Fruit fly (Drosophila melanogaster) whole organism, embryonic: ENCODE measurements around the gene CG12814.

Experiments
- B-H1 ChIP-seq: fragments of 200-800 bp; sonication (Bioruptor generic); IDR thresholded peaks from 3 replicates; pipeline ENCODE4 v1.3.6; 2022; ENCODE audit warnings: missing biosample characterization, missing genetic modification characterization
- B-H2 ChIP-seq: fragments of 200-800 bp; sonication (Bioruptor generic); optimal IDR thresholded peaks from 2 replicates; lab custom pipeline; 2018; ENCODE audit warnings: missing biosample characterization, mild to moderate bottlenecking, missing genetic modification characterization
- BtbVII ChIP-seq: fragments of 200-800 bp; sonication (Bioruptor generic); optimal IDR thresholded peaks from 3 replicates; lab custom pipeline; 2017; ENCODE audit warnings: missing biosample characterization, mild to moderate bottlenecking, missing genetic modification characterization
- CG10543 ChIP-seq: fragments of 200-800 bp; sonication (Bioruptor generic); optimal IDR thresholded peaks from 3 replicates; lab custom pipeline; 2017; ENCODE audit warnings: missing biosample characterization, mild to moderate bottlenecking, missing genetic modification characterization, moderate library complexity
- CG12071 ChIP-seq: fragments of 200-800 bp; sonication (Bioruptor generic); optimal IDR thresholded peaks from 3 replicates; lab custom pipeline; 2018; ENCODE audit warnings: missing biosample characterization, mild to moderate bottlenecking, missing genetic modification characterization
- CG12236 ChIP-seq: fragments of 200-800 bp; sonication (Bioruptor generic); optimal IDR thresholded peaks from 2 replicates; lab custom pipeline; 2016; ENCODE audit warnings: missing biosample characterization, missing genetic modification characterization
- CG12299 ChIP-seq: fragments of 200-800 bp; sonication (Bioruptor generic); optimal IDR thresholded peaks from 2 replicates; lab custom pipeline; 2018; ENCODE audit warnings: missing biosample characterization, mild to moderate bottlenecking, missing genetic modification characterization
- CG13123 ChIP-seq: fragments of 200-800 bp; sonication (Bioruptor generic); optimal IDR thresholded peaks from 2 replicates; lab custom pipeline; 2016; ENCODE audit warnings: missing biosample characterization, missing genetic modification characterization
- CG13775 ChIP-seq: fragments of 200-800 bp; sonication (Bioruptor generic); optimal IDR thresholded peaks from 3 replicates; lab custom pipeline; 2017; ENCODE audit warnings: missing biosample characterization, mild to moderate bottlenecking, missing genetic modification characterization
- CG13894 ChIP-seq: fragments of 200-800 bp; sonication (Bioruptor generic); optimal IDR thresholded peaks from 3 replicates; lab custom pipeline; 2018; ENCODE audit warnings: missing biosample characterization, mild to moderate bottlenecking, missing genetic modification characterization, moderate library complexity
- CG14050 ChIP-seq: fragments of 200-800 bp; sonication (Bioruptor generic); IDR thresholded peaks from 3 replicates; pipeline ENCODE4 v1.3.6; 2022; ENCODE audit warnings: missing biosample characterization, missing genetic modification characterization
- CG1529 ChIP-seq: fragments of 200-800 bp; sonication (Bioruptor generic); optimal IDR thresholded peaks from 3 replicates; lab custom pipeline; 2018; ENCODE audit warnings: missing biosample characterization, missing genetic modification characterization
- CG1603 ChIP-seq: fragments of 200-800 bp; sonication (Bioruptor generic); optimal IDR thresholded peaks from 2 replicates; lab custom pipeline; 2019; ENCODE audit warnings: missing biosample characterization, mild to moderate bottlenecking, missing genetic modification characterization, moderate library complexity
- CG18599 ChIP-seq: fragments of 200-800 bp; sonication (Bioruptor generic); optimal IDR thresholded peaks from 3 replicates; lab custom pipeline; 2017; ENCODE audit warnings: missing biosample characterization, missing genetic modification characterization, mild to moderate bottlenecking, moderate library complexity, missing genetic modification reagents
- CG30431 ChIP-seq: fragments of 200-800 bp; sonication (Bioruptor generic); optimal IDR thresholded peaks from 2 replicates; lab custom pipeline; 2017; ENCODE audit warnings: missing biosample characterization, missing genetic modification characterization
- CG3065 ChIP-seq: fragments of 200-800 bp; sonication (Bioruptor generic); optimal IDR thresholded peaks from 2 replicates; lab custom pipeline; 2016; ENCODE audit warnings: missing biosample characterization, missing genetic modification characterization
- CG31365 ChIP-seq: fragments of 200-800 bp; sonication (Bioruptor generic); optimal IDR thresholded peaks from 2 replicates; lab custom pipeline; 2018; ENCODE audit warnings: missing biosample characterization, mild to moderate bottlenecking, missing genetic modification characterization
- CG3726 ChIP-seq: fragments of 200-800 bp; sonication (Bioruptor generic); IDR thresholded peaks from 3 replicates; pipeline ENCODE4, ENCODE4 v1.3.6; 2022; ENCODE audit warnings: missing biosample characterization, missing genetic modification characterization
- CG4854 ChIP-seq: fragments of 200-800 bp; sonication (Bioruptor generic); optimal IDR thresholded peaks from 2 replicates; lab custom pipeline; 2016; ENCODE audit warnings: missing biosample characterization, missing genetic modification characterization, inconsistent platforms
- CG5180 ChIP-seq: fragments of 200-800 bp; sonication (Bioruptor generic); optimal IDR thresholded peaks from 3 replicates; lab custom pipeline; 2017; ENCODE audit warnings: missing biosample characterization, missing genetic modification characterization, mild to moderate bottlenecking, moderate library complexity, missing genetic modification reagents
- CG6689 ChIP-seq: fragments of 200-800 bp; sonication (Bioruptor generic); IDR thresholded peaks from 2 replicates; pipeline ENCODE4 v1.3.6; 2022; ENCODE audit warnings: missing biosample characterization, missing genetic modification characterization
- CG7745 ChIP-seq: fragments of 200-800 bp; sonication (Bioruptor generic); optimal IDR thresholded peaks from 2 replicates; lab custom pipeline; 2018; ENCODE audit warnings: missing biosample characterization, mild to moderate bottlenecking, missing genetic modification characterization, moderate library complexity
- D ChIP-seq, 2 experiments: fragments of 200-800 bp in 1 of 2; fragments of >200 bp in 1 of 2; sonication (Bioruptor generic) in 1 of 2; optimal IDR thresholded peaks; 2 replicates in 1 of 2; 3 replicates in 1 of 2; lab custom pipeline; 2017; ENCODE audit warnings: mild to moderate bottlenecking in 1 of 2, missing biosample characterization in 1 of 2, missing genetic modification characterization in 1 of 2, missing genetic modification reagents in 1 of 2
- Deaf1 ChIP-seq: fragments of 200-800 bp; optimal IDR thresholded peaks from 3 replicates; lab custom pipeline; 2019; ENCODE audit warnings: missing biosample characterization, mild to moderate bottlenecking, missing genetic modification characterization, moderate library complexity
- Dek ChIP-seq: fragments of 200-800 bp; sonication (Bioruptor generic); optimal IDR thresholded peaks from 3 replicates; lab custom pipeline; 2019; ENCODE audit warnings: missing biosample characterization, mild to moderate bottlenecking, missing genetic modification characterization, moderate library complexity
- Doc2 ChIP-seq: fragments of 200-800 bp; sonication (Bioruptor generic); IDR thresholded peaks from 2 replicates; pipeline ENCODE4 v1.3.6; 2022; ENCODE audit warnings: missing biosample characterization, missing genetic modification characterization
- Dref ChIP-seq: fragments of 200-800 bp; sonication (Bioruptor generic); IDR thresholded peaks from 2 replicates; pipeline ENCODE4 v1.3.6; 2022; ENCODE audit warnings: missing biosample characterization, missing genetic modification characterization
- Gsc ChIP-seq: fragments of 200-800 bp; sonication (Bioruptor generic); IDR thresholded peaks from 2 replicates; pipeline ENCODE4 v1.3.6; 2022; ENCODE audit warnings: missing biosample characterization, missing genetic modification characterization
- HLHmδ ChIP-seq: fragments of 200-800 bp; sonication (Bioruptor generic); optimal IDR thresholded peaks from 2 replicates; lab custom pipeline; 2018; ENCODE audit warnings: missing biosample characterization, mild to moderate bottlenecking, missing genetic modification characterization, moderate library complexity
- Hr39 ChIP-seq: fragments of >200 bp; optimal IDR thresholded peaks from 2 replicates; lab custom pipeline; 2017
- Hsf ChIP-seq: fragments of 200-800 bp; sonication (Bioruptor generic); optimal IDR thresholded peaks from 3 replicates; lab custom pipeline; 2016; ENCODE audit warnings: missing biosample characterization, missing genetic modification characterization
- Lim3 ChIP-seq: fragments of 200-800 bp; sonication (Bioruptor generic); IDR thresholded peaks from 2 replicates; pipeline ENCODE4 v1.3.6; 2022; ENCODE audit warnings: missing biosample characterization, missing genetic modification characterization
- Lpt ChIP-seq: fragments of >200 bp; optimal IDR thresholded peaks from 2 replicates; lab custom pipeline; 2018; ENCODE audit warnings: missing biosample characterization, missing genetic modification characterization
- NC2β ChIP-seq: fragments of 200-800 bp; sonication (Bioruptor generic); optimal IDR thresholded peaks from 2 replicates; lab custom pipeline; 2016; ENCODE audit warnings: missing biosample characterization, missing genetic modification characterization
- Oaz ChIP-seq: fragments of 200-800 bp; sonication (Bioruptor generic); IDR thresholded peaks from 2 replicates; pipeline ENCODE4 v1.3.6; 2022; ENCODE audit warnings: missing biosample characterization, missing genetic modification characterization
- Six4 ChIP-seq: fragments of 200-800 bp; sonication (Bioruptor generic); optimal IDR thresholded peaks from 2 replicates; lab custom pipeline; 2016; ENCODE audit warnings: missing biosample characterization, missing genetic modification characterization
- Taf1 ChIP-seq: fragments of 200-800 bp; sonication (Bioruptor generic); IDR thresholded peaks from 2 replicates; pipeline ENCODE4 v1.3.6; 2022; ENCODE audit warnings: missing biosample characterization, missing genetic modification characterization
- bab2 ChIP-seq: fragments of 200-800 bp; sonication (Bioruptor generic); optimal IDR thresholded peaks from 2 replicates; lab custom pipeline; 2016; ENCODE audit warnings: missing biosample characterization, missing genetic modification characterization
- caup ChIP-seq: fragments of 200-800 bp; sonication (Bioruptor generic); optimal IDR thresholded peaks from 3 replicates; lab custom pipeline; 2017; ENCODE audit warnings: missing biosample characterization, mild to moderate bottlenecking, missing genetic modification characterization, moderate library complexity; ENCODE audit not compliant: severe bottlenecking
- chif ChIP-seq, 2 experiments: fragments of 200-800 bp; sonication (Bioruptor generic); optimal IDR thresholded peaks; 3 replicates each; lab custom pipeline; 2016; ENCODE audit warnings: missing biosample characterization in 2 of 2, missing genetic modification characterization in 2 of 2
- esg ChIP-seq: fragments of 200-800 bp; sonication (Bioruptor generic); conservative IDR thresholded peaks from 2 replicates; pipeline ENCODE4 v1.3.6; 2022; ENCODE audit warnings: missing biosample characterization, missing genetic modification characterization
- ewg ChIP-seq: fragments of 200-800 bp; sonication (Bioruptor generic); optimal IDR thresholded peaks from 3 replicates; lab custom pipeline; 2017; ENCODE audit warnings: mild to moderate bottlenecking, missing biosample characterization, missing genetic modification reagents, missing genetic modification characterization
- fd64A ChIP-seq: fragments of 200-800 bp; sonication (Bioruptor generic); optimal IDR thresholded peaks from 3 replicates; lab custom pipeline; 2018; ENCODE audit warnings: missing biosample characterization, mild to moderate bottlenecking, missing genetic modification characterization
- her ChIP-seq: fragments of 200-800 bp; sonication (Bioruptor generic); optimal IDR thresholded peaks from 2 replicates; lab custom pipeline; 2016; ENCODE audit warnings: missing biosample characterization, missing genetic modification characterization
- kni ChIP-seq: fragments of 200-800 bp; sonication (Bioruptor generic); optimal IDR thresholded peaks from 3 replicates; lab custom pipeline; 2017; ENCODE audit warnings: mild to moderate bottlenecking, missing biosample characterization, missing genetic modification reagents, missing genetic modification characterization
- pan ChIP-seq, 4 experiments: fragments of >200 bp in 3 of 4; fragments of 200-800 bp in 1 of 4; sonication (Bioruptor generic) in 1 of 4; optimal IDR thresholded peaks in 3 of 4; IDR thresholded peaks in 1 of 4; 2 replicates each; pipeline versions ENCODE4 v1.3.6 to Lab custom; 2017 to 2022; ENCODE audit warnings: missing biosample characterization in 2 of 4, missing genetic modification characterization in 2 of 4, mixed read lengths in 1 of 4
- pnt ChIP-seq: fragments of 200-800 bp; sonication (Bioruptor generic); optimal IDR thresholded peaks from 3 replicates; lab custom pipeline; 2016; ENCODE audit warnings: missing biosample characterization, missing genetic modification characterization
- pzg ChIP-seq: fragments of 200-800 bp; sonication (Bioruptor generic); optimal IDR thresholded peaks from 3 replicates; lab custom pipeline; 2018; ENCODE audit warnings: missing biosample characterization, mild to moderate bottlenecking, missing genetic modification characterization, moderate library complexity
- sisA ChIP-seq: fragments of 200-800 bp; sonication (Bioruptor generic); IDR thresholded peaks from 2 replicates; pipeline ENCODE4 v1.3.6; 2022; ENCODE audit warnings: missing biosample characterization, missing genetic modification characterization
- unpg ChIP-seq: fragments of 200-800 bp; sonication (Bioruptor generic); optimal IDR thresholded peaks from 3 replicates; lab custom pipeline; 2018; ENCODE audit warnings: missing biosample characterization, mild to moderate bottlenecking, missing genetic modification characterization, moderate library complexity

CG12814 gene

DNA sequence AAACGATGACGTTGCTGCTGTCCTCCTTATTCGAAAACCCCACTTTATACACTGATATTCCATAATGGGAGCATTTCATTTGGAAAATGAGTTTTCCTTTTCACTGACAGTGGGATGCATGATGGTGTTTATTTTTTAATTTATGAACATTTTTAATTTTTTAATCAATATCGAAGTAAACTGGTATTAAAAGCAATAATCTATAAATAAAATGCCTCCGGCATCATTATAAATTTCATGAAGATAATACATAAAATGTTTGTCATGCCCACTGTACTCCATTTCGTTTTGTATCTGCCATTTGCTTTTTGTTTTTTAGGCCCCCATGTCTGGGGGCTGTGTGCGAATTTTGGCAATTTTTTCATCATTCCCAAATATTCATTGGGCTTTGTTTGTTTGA is 59.3 kb downstream of the CG12814 start (continued):
- no peak for TF ChIP-seq CG30431
- TF ChIP-seq pan (optimal IDR thresholded peaks at IDR 0.05; lab: Kevin White, UChicago), result no peak
- peak in 1 of 2 experiments; percentile 72 for TF ChIP-seq pan (GFP tag; optimal IDR thresholded peaks at IDR 0.05 in 1 of 2, IDR thresholded peaks at IDR 0.05 in 1 of 2)
- TF ChIP-seq CG1529, result no peak
- peak; percentile 11 for TF ChIP-seq CG5180 (GFP tag; lab: Kevin White, UChicago)
- TF ChIP-seq pnt, result peak; percentile 20
- TF ChIP-seq CG4854, result no peak
- TF ChIP-seq caup (GFP tag; lab: Kevin White, UChicago), result peak; percentile 56
- TF ChIP-seq Hr39 (lab: Kevin White, UChicago), result no peak
- TF ChIP-seq CG13775 (GFP tag; lab: Kevin White, UChicago), result peak; percentile 43
- peak; percentile 40 for TF ChIP-seq Hsf (GFP tag; lab: Kevin White, UChicago)
- no peak for TF ChIP-seq CG10543 (GFP tag; lab: Kevin White, UChicago)
- no peak for TF ChIP-seq Dref
- TF ChIP-seq Lpt (GFP tag; lab: Kevin White, UChicago), result no peak
- TF ChIP-seq unpg (GFP tag; lab: Kevin White, UChicago), result peak; percentile 76
- no peak for TF ChIP-seq Doc2
- peak; percentile 59 for TF ChIP-seq BtbVII (GFP tag; lab: Kevin White, UChicago)
- no peak for TF ChIP-seq pzg (GFP tag; lab: Kevin White, UChicago)
- TF ChIP-seq CG13123 (GFP tag; lab: Kevin White, UChicago), result no peak
- no peak for TF ChIP-seq CG7745 (tag; lab: Kevin White, UChicago)
- no peak for TF ChIP-seq kni (GFP tag; lab: Kevin White, UChicago)
- TF ChIP-seq CG18599, result peak; percentile 83
- peak; percentile 46; the same call in 2 of the 3 replicates for TF ChIP-seq CG14050 (GFP tag; lab: Robert Waterston, UW)
- TF ChIP-seq Dek (tag; lab: Kevin White, UChicago), result peak; percentile 56
- TF ChIP-seq CG1603 (tag; lab: Kevin White, UChicago), result peak; percentile 9
- no peak for TF ChIP-seq D (optimal IDR thresholded peaks at IDR 0.05; lab: Kevin White, UChicago)
- peak; percentile 26 for TF ChIP-seq D (GFP tag; optimal IDR thresholded peaks at IDR 0.05; lab: Kevin White, UChicago)
- TF ChIP-seq fd64A (GFP tag; lab: Kevin White, UChicago), result no peak
- no peak for TF ChIP-seq her (GFP tag; lab: Kevin White, UChicago)
- no peak for TF ChIP-seq CG31365
- TF ChIP-seq CG12236 (GFP tag; lab: Kevin White, UChicago), result no peak
- TF ChIP-seq CG12071 (GFP tag; lab: Kevin White, UChicago), result no peak
- peak; percentile 20 for TF ChIP-seq CG12299 (tag; lab: Kevin White, UChicago)
- no peak for TF ChIP-seq Taf1 (GFP tag; lab: Robert Waterston, UW)
- no peak for TF ChIP-seq ewg (GFP tag; lab: Kevin White, UChicago)
- no peak for TF ChIP-seq Lim3
- TF ChIP-seq CG6689 (GFP tag; lab: Robert Waterston, UW), result peak; percentile 80
- TF ChIP-seq Six4 (GFP tag; lab: Kevin White, UChicago), result peak; percentile 8
- no peak for TF ChIP-seq Gsc (GFP tag; lab: Robert Waterston, UW)
- TF ChIP-seq B-H2 (GFP tag; lab: Kevin White, UChicago), result no peak
- no peak for TF ChIP-seq Oaz (GFP tag; lab: Robert Waterston, UW)
- TF ChIP-seq CG13894 (tag; lab: Kevin White, UChicago), result peak; percentile 58
- TF ChIP-seq chif (GFP tag; optimal IDR thresholded peaks at IDR 0.05; lab: Kevin White, UChicago), result peak in 1 of 2 experiments; percentile 22
- TF ChIP-seq NC2β (GFP tag; lab: Kevin White, UChicago), result no peak
- TF ChIP-seq CG3726, result peak; percentile 63; the same call in 1 of the 3 replicates
- no peak for TF ChIP-seq CG3065 (GFP tag; lab: Kevin White, UChicago)
- TF ChIP-seq sisA (GFP tag; lab: Robert Waterston, UW), result peak; percentile 58
- TF ChIP-seq Deaf1 (tag; lab: Kevin White, UChicago), result peak; percentile 42
- peak; percentile 72 for TF ChIP-seq esg
- peak; percentile 38; the same call in 1 of the 3 replicates for TF ChIP-seq B-H1
- TF ChIP-seq HLHmδ, result no peak
- TF ChIP-seq bab2 (GFP tag; lab: Kevin White, UChicago), result no peak
